Worm (Caenorhabditis elegans) whole organism, L4 larva: Measurements from ENCODE around the gene cdr-4.

Experiments used
- lir-3 ChIP-seq: sonication (generic microtip); optimal IDR thresholded peaks from 2 replicates; lab custom pipeline; 2016; ENCODE audit warnings: mild to moderate bottlenecking, missing genetic modification characterization, missing compliant biosample characterization
- nhr-77 ChIP-seq: fragments of 150-350 bp; optimal IDR thresholded peaks from 2 replicates; lab custom pipeline; 2014; ENCODE audit warnings: missing biosample characterization, missing genetic modification characterization
- pqm-1 ChIP-seq: sonication (generic microtip); optimal IDR thresholded peaks from 2 replicates; lab custom pipeline; 2017; ENCODE audit warnings: missing biosample characterization, missing genetic modification characterization
- skn-1 ChIP-seq: fragments of 150-350 bp; optimal IDR thresholded peaks from 2 replicates; lab custom pipeline; 2014; ENCODE audit warnings: missing biosample characterization, missing genetic modification characterization
- unc-62 ChIP-seq, 3 experiments: fragments of 150-350 bp in 1 of 3; sonication (generic microtip); optimal IDR thresholded peaks in 2 of 3; peaks in 1 of 3; 1 replicate in 1 of 3; 2 replicates in 2 of 3; lab custom pipeline; 2014 to 2017; ENCODE audit warnings: missing biosample characterization in 3 of 3, missing genetic modification characterization in 3 of 3, missing genetic modification reagents in 3 of 3, missing genotype in 1 of 3

DNA sequence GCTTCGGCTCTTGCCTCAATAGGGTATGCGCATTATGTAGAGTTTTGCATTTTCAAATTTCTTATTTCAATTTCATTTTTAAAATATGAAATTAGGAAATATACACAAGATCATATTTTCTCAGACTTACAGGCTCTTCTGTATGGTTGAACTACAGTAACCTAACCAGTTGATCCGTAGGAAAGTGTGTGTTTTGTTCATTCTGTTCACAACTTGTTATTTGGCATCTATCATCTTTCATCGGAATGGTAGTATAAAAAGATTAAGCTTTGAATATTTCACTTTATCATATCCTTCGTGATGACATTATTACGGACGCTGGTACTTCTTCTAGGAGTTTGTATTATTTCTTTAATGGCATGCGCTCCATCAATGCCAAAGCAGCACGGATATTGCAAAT, 2.5 kb downstream of the cdr-4 start, which contains the start of gene K01D12.10:
- TF ChIP-seq nhr-77 (tag; lab: Kevin White, UChicago) (no peak), skn-1 (tag; lab: Kevin White, UChicago) (no peak), pqm-1 (no peak), unc-62 (GFP tag; optimal IDR thresholded peaks at IDR 0.05 in 1 of 2; lab: Kevin White, UChicago) (no peak), unc-62 (tag; optimal IDR thresholded peaks at IDR 0.05; lab: Kevin White, UChicago) (no peak), lir-3 (tag; lab: Kevin White, UChicago) (no peak)
